Fruit fly (Drosophila melanogaster) whole organism, embryonic: ENCODE measurements around the gene Hexim.

Experiments used
- B-H2 ChIP-seq: fragments of 200-800 bp; sonication (Bioruptor generic); optimal IDR thresholded peaks from 2 replicates; lab custom pipeline; 2018; ENCODE audit warnings: missing biosample characterization, mild to moderate bottlenecking, missing genetic modification characterization
- CG10209 ChIP-seq: fragments of 200-800 bp; sonication (Bioruptor generic); optimal IDR thresholded peaks from 3 replicates; lab custom pipeline; 2017; ENCODE audit warnings: missing biosample characterization, mild to moderate bottlenecking, missing genetic modification characterization, missing genetic modification reagents
- CG10959 ChIP-seq: fragments of 200-800 bp; sonication (Bioruptor generic); IDR thresholded peaks from 2 replicates; pipeline ENCODE4 v1.3.6; 2022; ENCODE audit warnings: missing biosample characterization, missing genetic modification characterization
- CG11696 ChIP-seq: fragments of 200-800 bp; sonication (Bioruptor generic); IDR thresholded peaks from 2 replicates; pipeline ENCODE4 v1.3.6; 2022; ENCODE audit warnings: missing biosample characterization, missing genetic modification characterization
- CG12071 ChIP-seq: fragments of 200-800 bp; sonication (Bioruptor generic); optimal IDR thresholded peaks from 3 replicates; lab custom pipeline; 2018; ENCODE audit warnings: missing biosample characterization, mild to moderate bottlenecking, missing genetic modification characterization
- CG12744 ChIP-seq: fragments of 200-800 bp; sonication (Bioruptor generic); optimal IDR thresholded peaks from 2 replicates; lab custom pipeline; 2016; ENCODE audit warnings: missing biosample characterization, missing genetic modification characterization
- CG15269 ChIP-seq: fragments of 200-800 bp; sonication (Bioruptor generic); optimal IDR thresholded peaks from 2 replicates; lab custom pipeline; 2018; ENCODE audit warnings: missing biosample characterization, mild to moderate bottlenecking, missing genetic modification characterization, moderate library complexity
- CG17802 ChIP-seq: fragments of 200-800 bp; sonication (Bioruptor generic); optimal IDR thresholded peaks from 2 replicates; lab custom pipeline; 2018; ENCODE audit warnings: missing biosample characterization, mild to moderate bottlenecking, missing genetic modification characterization, moderate library complexity
- CG17912 ChIP-seq: fragments of 200-800 bp; sonication (Bioruptor generic); optimal IDR thresholded peaks from 2 replicates; lab custom pipeline; 2018; ENCODE audit warnings: missing biosample characterization, mild to moderate bottlenecking, missing genetic modification characterization
- CG2202 ChIP-seq: fragments of 200-800 bp; sonication (Bioruptor generic); optimal IDR thresholded peaks from 2 replicates; lab custom pipeline; 2018; ENCODE audit warnings: missing biosample characterization, mild to moderate bottlenecking, missing genetic modification characterization
- CG31224 ChIP-seq: fragments of 200-800 bp; sonication (Bioruptor generic); IDR thresholded peaks from 2 replicates; pipeline ENCODE4 v1.3.6; 2022; ENCODE audit warnings: missing biosample characterization, missing genetic modification characterization
- CG4328 ChIP-seq: fragments of 200-800 bp; sonication (Bioruptor generic); optimal IDR thresholded peaks from 3 replicates; lab custom pipeline; 2017; ENCODE audit warnings: missing biosample characterization, missing genetic modification reagents, missing genetic modification characterization
- CG4360 ChIP-seq: fragments of 200-800 bp; sonication (Bioruptor generic); IDR thresholded peaks from 2 replicates; pipeline ENCODE4 v1.3.6; 2022; ENCODE audit warnings: missing biosample characterization, missing genetic modification characterization
- CG5953 ChIP-seq: fragments of 200-800 bp; sonication (Bioruptor generic); IDR thresholded peaks from 2 replicates; pipeline ENCODE4 v1.3.6; 2022; ENCODE audit warnings: missing biosample characterization, missing genetic modification characterization
- CG6813 ChIP-seq: fragments of 200-800 bp; sonication (Bioruptor generic); optimal IDR thresholded peaks from 2 replicates; lab custom pipeline; 2017; ENCODE audit warnings: missing biosample characterization, missing genetic modification characterization, mild to moderate bottlenecking, moderate library complexity, missing genetic modification reagents
- CG9609 ChIP-seq: fragments of 200-800 bp; sonication (Bioruptor generic); optimal IDR thresholded peaks from 3 replicates; lab custom pipeline; 2016; ENCODE audit warnings: missing biosample characterization, missing genetic modification characterization
- D19B ChIP-seq: fragments of 200-800 bp; sonication (Bioruptor generic); optimal IDR thresholded peaks from 2 replicates; lab custom pipeline; 2017; ENCODE audit warnings: missing biosample characterization, mild to moderate bottlenecking, missing genetic modification characterization
- Hmr ChIP-seq: fragments of 200-800 bp; sonication (Bioruptor generic); optimal IDR thresholded peaks from 3 replicates; lab custom pipeline; 2017; ENCODE audit warnings: mild to moderate bottlenecking, missing biosample characterization, missing genetic modification reagents, missing genetic modification characterization
- MTF-1 ChIP-seq: fragments of 200-800 bp; sonication (Bioruptor generic); optimal IDR thresholded peaks from 2 replicates; lab custom pipeline; 2018; ENCODE audit warnings: missing biosample characterization, mild to moderate bottlenecking, missing genetic modification characterization, borderline replicate concordance
- Max ChIP-seq: fragments of 200-800 bp; sonication (Bioruptor generic); optimal IDR thresholded peaks from 2 replicates; lab custom pipeline; 2016; ENCODE audit warnings: missing biosample characterization, mild to moderate bottlenecking, missing genetic modification characterization
- Mrtf ChIP-seq: fragments of 200-800 bp; sonication (Bioruptor generic); IDR thresholded peaks from 3 replicates; pipeline ENCODE4 v1.3.6; 2022; ENCODE audit warnings: missing biosample characterization, missing genetic modification characterization
- Opbp ChIP-seq: fragments of 200-800 bp; sonication (Bioruptor generic); IDR thresholded peaks from 3 replicates; pipeline ENCODE4 v1.3.6; 2022; ENCODE audit warnings: missing biosample characterization, missing genetic modification characterization; ENCODE audit not compliant: partially characterized antibody
- Ravus ChIP-seq: fragments of 200-800 bp; sonication (Bioruptor generic); IDR thresholded peaks from 2 replicates; pipeline ENCODE4 v1.3.6; 2022; ENCODE audit warnings: missing biosample characterization, missing genetic modification characterization
- Stat92E ChIP-seq, 3 experiments: fragments of >200 bp in 2 of 3; fragments of 200-800 bp in 1 of 3; sonication (Bioruptor generic) in 1 of 3; optimal IDR thresholded peaks; 2 replicates each; lab custom pipeline; 2017 to 2019; ENCODE audit warnings: missing biosample characterization in 3 of 3, missing genetic modification characterization in 3 of 3, mild to moderate bottlenecking in 1 of 3, moderate library complexity in 1 of 3
- cas ChIP-seq: fragments of 200-800 bp; sonication (Bioruptor generic); IDR thresholded peaks from 2 replicates; pipeline ENCODE4 v1.3.6; 2022; ENCODE audit warnings: missing biosample characterization, missing genetic modification characterization
- ewg ChIP-seq: fragments of 200-800 bp; sonication (Bioruptor generic); optimal IDR thresholded peaks from 3 replicates; lab custom pipeline; 2017; ENCODE audit warnings: mild to moderate bottlenecking, missing biosample characterization, missing genetic modification reagents, missing genetic modification characterization
- eyg ChIP-seq: fragments of 200-800 bp; sonication (Bioruptor generic); optimal IDR thresholded peaks from 3 replicates; lab custom pipeline; 2016; ENCODE audit warnings: missing biosample characterization, missing genetic modification characterization
- fd96Cb ChIP-seq: fragments of 200-800 bp; sonication (Bioruptor generic); optimal IDR thresholded peaks from 2 replicates; lab custom pipeline; 2018; ENCODE audit warnings: missing biosample characterization, mild to moderate bottlenecking, missing genetic modification characterization, moderate library complexity
- gcm ChIP-seq: fragments of 200-800 bp; sonication (Bioruptor generic); optimal IDR thresholded peaks from 2 replicates; lab custom pipeline; 2019; ENCODE audit warnings: missing biosample characterization, mild to moderate bottlenecking, missing genetic modification characterization, moderate library complexity
- gem ChIP-seq: fragments of 200-800 bp; sonication (Bioruptor generic); optimal IDR thresholded peaks from 2 replicates; lab custom pipeline; 2019; ENCODE audit warnings: missing biosample characterization, mild to moderate bottlenecking, missing genetic modification characterization, moderate library complexity
- gsb ChIP-seq: fragments of 200-800 bp; sonication (Bioruptor generic); IDR thresholded peaks from 2 replicates; pipeline ENCODE4 v1.3.6; 2022; ENCODE audit warnings: missing biosample characterization, missing genetic modification characterization
- hbn ChIP-seq: fragments of 200-800 bp; sonication (Bioruptor generic); IDR thresholded peaks from 2 replicates; pipeline ENCODE4 v1.3.6; 2022; ENCODE audit warnings: missing biosample characterization, missing genetic modification characterization; ENCODE audit not compliant: partially characterized antibody
- inv ChIP-seq: fragments of 200-800 bp; sonication (Bioruptor generic); IDR thresholded peaks from 2 replicates; pipeline ENCODE4 v1.3.6; 2022; ENCODE audit warnings: missing biosample characterization, missing genetic modification characterization; ENCODE audit not compliant: partially characterized antibody
- jing ChIP-seq: fragments of 200-800 bp; sonication (Bioruptor generic); optimal IDR thresholded peaks from 2 replicates; lab custom pipeline; 2018; ENCODE audit warnings: missing biosample characterization, mild to moderate bottlenecking, missing genetic modification characterization
- lmd ChIP-seq: fragments of 200-800 bp; sonication (Bioruptor generic); IDR thresholded peaks from 2 replicates; pipeline ENCODE4 v1.3.6; 2022; ENCODE audit warnings: missing biosample characterization, missing genetic modification characterization
- nau ChIP-seq: fragments of 200-800 bp; sonication (Bioruptor generic); optimal IDR thresholded peaks from 3 replicates; lab custom pipeline; 2017; ENCODE audit warnings: missing biosample characterization, mild to moderate bottlenecking, missing genetic modification characterization, missing genetic modification reagents
- pan ChIP-seq, 4 experiments: fragments of >200 bp in 3 of 4; fragments of 200-800 bp in 1 of 4; sonication (Bioruptor generic) in 1 of 4; optimal IDR thresholded peaks in 3 of 4; IDR thresholded peaks in 1 of 4; 2 replicates each; pipeline versions ENCODE4 v1.3.6 to Lab custom; 2017 to 2022; ENCODE audit warnings: missing biosample characterization in 2 of 4, missing genetic modification characterization in 2 of 4, mixed read lengths in 1 of 4
- pho ChIP-seq: fragments of 200-800 bp; sonication (Bioruptor generic); optimal IDR thresholded peaks from 2 replicates; lab custom pipeline; 2016; ENCODE audit warnings: missing biosample characterization, missing genetic modification characterization
- pita ChIP-seq: fragments of 200-800 bp; sonication (Bioruptor generic); optimal IDR thresholded peaks from 2 replicates; lab custom pipeline; 2017; ENCODE audit warnings: missing biosample characterization, mild to moderate bottlenecking, missing genetic modification characterization
- prd ChIP-seq, 3 experiments: fragments of >200 bp in 2 of 3; fragments of 200-800 bp in 1 of 3; sonication (Bioruptor generic) in 1 of 3; optimal IDR thresholded peaks in 2 of 3; IDR thresholded peaks in 1 of 3; 2 replicates in 2 of 3; 3 replicates in 1 of 3; pipeline versions ENCODE4 v1.3.6 to Lab custom; 2017 to 2022; ENCODE audit warnings: missing biosample characterization in 1 of 3, missing genetic modification characterization in 1 of 3
- rib ChIP-seq: fragments of 200-800 bp; sonication (Bioruptor generic); IDR thresholded peaks from 2 replicates; pipeline ENCODE4 v1.3.6; 2022; ENCODE audit warnings: missing biosample characterization, missing genetic modification characterization
- sens ChIP-seq: fragments of 200-800 bp; sonication (Bioruptor generic); peaks from one replicate; lab custom pipeline; 2016; ENCODE audit warnings: missing biosample characterization, missing genetic modification characterization
- sna ChIP-seq: fragments of 200-800 bp; sonication (Bioruptor generic); IDR thresholded peaks from 2 replicates; pipeline ENCODE4 v1.3.6; 2022; ENCODE audit warnings: missing biosample characterization, missing genetic modification characterization; ENCODE audit not compliant: partially characterized antibody
- toy ChIP-seq: fragments of 200-800 bp; sonication (Bioruptor generic); IDR thresholded peaks from 2 replicates; pipeline ENCODE4 v1.3.6; 2022; ENCODE audit warnings: missing biosample characterization, missing genetic modification characterization
- z ChIP-seq: fragments of 200-800 bp; sonication (Bioruptor generic); IDR thresholded peaks from 3 replicates; pipeline ENCODE4 v1.3.6; 2022; ENCODE audit warnings: missing biosample characterization, missing genetic modification characterization
- zf30C ChIP-seq: fragments of 200-800 bp; sonication (Bioruptor generic); optimal IDR thresholded peaks from 3 replicates; lab custom pipeline; 2018; ENCODE audit warnings: missing biosample characterization, mild to moderate bottlenecking, missing genetic modification characterization

Hexim gene

dm6 chr3R:14654976-14655896 lies 4.0 kb upstream of the Hexim start (continued):
- TF ChIP-seq nau (peak; percentile 92), gsb (GFP tag; lab: Robert Waterston, UW) (peak; percentile 87), Stat92E (GFP tag; optimal IDR thresholded peaks at IDR 0.05; lab: Kevin White, UChicago) (peak in 1 of 3 experiments; percentile 66), CG10209 (GFP tag; lab: Kevin White, UChicago) (peak; percentile 91), toy (0 out of 2 replicates have a peak, but pooled peaks have one; percentile 56), CG17912 (GFP tag; lab: Kevin White, UChicago) (peak; percentile 80), Ravus (GFP tag; lab: Robert Waterston, UW) (peak; percentile 70), rib (GFP tag; lab: Robert Waterston, UW) (peak; percentile 86), CG5953 (GFP tag; lab: Robert Waterston, UW) (peak; percentile 88), CG4328 (GFP tag; lab: Kevin White, UChicago) (peak; percentile 93), prd (optimal IDR thresholded peaks at IDR 0.05; lab: Kevin White, UChicago) (no peak), prd (GFP tag; IDR thresholded peaks at IDR 0.05; lab: Robert Waterston, UW) (peak; percentile 93), hbn (GFP tag; lab: Robert Waterston, UW) (peak; percentile 30; the same call in 1 of the 2 replicates), B-H2 (GFP tag; lab: Kevin White, UChicago) (peak; percentile 94), Mrtf (GFP tag; lab: Robert Waterston, UW) (peak; percentile 91), fd96Cb (tag; lab: Kevin White, UChicago) (peak; percentile 90), jing (GFP tag; lab: Kevin White, UChicago) (peak; percentile 75), pan (optimal IDR thresholded peaks at IDR 0.05; lab: Kevin White, UChicago) (no peak), pan (GFP tag; optimal IDR thresholded peaks at IDR 0.05 in 1 of 2, IDR thresholded peaks at IDR 0.05 in 1 of 2) (peak in 1 of 2 experiments; percentile 93), CG11696 (GFP tag; lab: Robert Waterston, UW) (peak; percentile 78), eyg (GFP tag; lab: Kevin White, UChicago) (peak; percentile 86), CG17802 (peak; percentile 83), CG6813 (peak; percentile 95), CG10959 (GFP tag; lab: Robert Waterston, UW) (peak; percentile 89), CG2202 (tag; lab: Kevin White, UChicago) (peak; percentile 87), gcm (GFP tag; lab: Kevin White, UChicago) (peak; percentile 91), CG12071 (GFP tag; lab: Kevin White, UChicago) (peak; percentile 91), CG15269 (tag; lab: Kevin White, UChicago) (peak; percentile 95), pho (GFP tag; lab: Kevin White, UChicago) (peak; percentile 90), CG9609 (GFP tag; lab: Kevin White, UChicago) (peak; percentile 89), D19B (peak; percentile 77), sens (GFP tag; lab: Kevin White, UChicago) (peak; percentile 99), cas (peak; percentile 72), CG31224 (GFP tag; lab: Robert Waterston, UW) (peak; percentile 87), CG12744 (peak; percentile 89), gem (tag; lab: Kevin White, UChicago) (peak; percentile 96), CG4360 (GFP tag; lab: Robert Waterston, UW) (peak; percentile 88), Max (GFP tag; lab: Kevin White, UChicago) (peak; percentile 92), zf30C (peak; percentile 26), z (GFP tag; lab: Robert Waterston, UW) (peak; percentile 55; the same call in 1 of the 3 replicates), ewg (GFP tag; lab: Kevin White, UChicago) (peak; percentile 80), Hmr (GFP tag; lab: Kevin White, UChicago) (peak; percentile 96), inv (GFP tag; lab: Robert Waterston, UW) (peak; percentile 32; the same call in 1 of the 2 replicates), sna (no peak; the same call in 1 of the 2 replicates), MTF-1 (GFP tag; lab: Kevin White, UChicago) (peak; percentile 90), Opbp (GFP tag; lab: Robert Waterston, UW) (peak; percentile 74), lmd (GFP tag; lab: Robert Waterston, UW) (peak; percentile 91), pita (GFP tag; lab: Kevin White, UChicago) (no peak)
